Worm (Caenorhabditis elegans) whole organism, L1 larva: ENCODE measurements around the gene T04G9.7.

Experiments
- F16B12.6 ChIP-seq: fragments of 150-350 bp; optimal IDR thresholded peaks from 2 replicates; lab custom pipeline; 2014; ENCODE audit warnings: missing biosample characterization, missing genetic modification characterization
- ama-1 ChIP-seq: fragments of 150-350 bp; optimal IDR thresholded peaks from 2 replicates; lab custom pipeline; 2014
- ceh-82 ChIP-seq, 3 experiments: fragments of 150-350 bp in 1 of 3; sonication (generic microtip) in 2 of 3; optimal IDR thresholded peaks; 2 replicates each; lab custom pipeline; 2014 to 2017; ENCODE audit warnings: missing biosample characterization in 3 of 3, missing genetic modification characterization in 3 of 3
- fkh-10 ChIP-seq: sonication (generic microtip); optimal IDR thresholded peaks from 2 replicates; lab custom pipeline; 2017; ENCODE audit warnings: missing biosample characterization, missing genetic modification reagents, missing genetic modification characterization
- fkh-4 ChIP-seq: sonication (generic microtip); optimal IDR thresholded peaks from 2 replicates; lab custom pipeline; 2016; ENCODE audit warnings: missing compliant biosample characterization, missing genetic modification characterization, borderline replicate concordance
- mep-1 ChIP-seq: fragments of 150-350 bp; optimal IDR thresholded peaks from 2 replicates; lab custom pipeline; 2014; ENCODE audit warnings: missing biosample characterization, missing genetic modification characterization
- nhr-12 ChIP-seq: sonication (generic microtip); optimal IDR thresholded peaks from 2 replicates; lab custom pipeline; 2017; ENCODE audit warnings: missing biosample characterization, missing genetic modification characterization
- nhr-76 ChIP-seq: sonication (generic microtip); optimal IDR thresholded peaks from 2 replicates; lab custom pipeline; 2017; ENCODE audit warnings: missing biosample characterization, missing genetic modification characterization
- nhr-90 ChIP-seq: sonication (generic microtip); optimal IDR thresholded peaks from 2 replicates; lab custom pipeline; 2016; ENCODE audit warnings: mild to moderate bottlenecking, missing genetic modification characterization, missing compliant biosample characterization; ENCODE audit not compliant: poor library complexity
- rnt-1 ChIP-seq: sonication (generic microtip); optimal IDR thresholded peaks from 2 replicates; lab custom pipeline; 2016; ENCODE audit warnings: mild to moderate bottlenecking, missing genetic modification characterization, moderate library complexity, missing compliant biosample characterization
- sptf-1 ChIP-seq: fragments of 150-350 bp; optimal IDR thresholded peaks from 2 replicates; lab custom pipeline; 2014; ENCODE audit warnings: missing biosample characterization, missing genetic modification characterization
- unc-86 ChIP-seq: sonication (generic microtip); optimal IDR thresholded peaks from 2 replicates; lab custom pipeline; 2016; ENCODE audit warnings: missing genetic modification characterization, missing compliant biosample characterization
- ztf-11 ChIP-seq, 2 experiments: sonication (generic microtip); optimal IDR thresholded peaks; 2 replicates each; lab custom pipeline; 2016 to 2017; ENCODE audit warnings: missing genetic modification characterization in 2 of 2, missing biosample characterization in 1 of 2, missing compliant biosample characterization in 1 of 2

DNA sequence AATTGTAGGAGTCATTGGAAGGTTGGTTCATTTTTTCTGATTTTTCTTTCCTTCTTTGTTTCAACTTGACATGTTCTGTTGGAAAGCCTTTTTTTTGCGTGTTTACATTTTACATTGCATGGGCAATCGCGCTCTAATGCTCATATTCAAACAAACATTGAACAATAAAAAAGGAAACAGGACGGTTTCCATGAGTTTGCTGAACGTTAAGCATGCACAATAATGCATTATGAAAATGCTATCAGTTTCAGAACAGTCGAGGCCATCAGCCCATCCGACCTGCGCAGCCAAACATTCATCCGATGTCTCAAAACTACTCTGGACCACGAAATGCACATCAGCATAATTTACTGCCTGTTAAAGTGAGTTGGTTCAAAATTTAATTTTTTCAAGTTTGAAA is 20.0 kb downstream of the T04G9.7 start:
- no peak for TF ChIP-seq fkh-4 (tag; lab: Kevin White, UChicago)
- no peak for TF ChIP-seq sptf-1 (tag; lab: Kevin White, UChicago)
- TF ChIP-seq nhr-76 = no peak
- no peak for TF ChIP-seq ceh-82 (tag; optimal IDR thresholded peaks at IDR 0.05; lab: Kevin White, UChicago)
- TF ChIP-seq mep-1 (tag; lab: Kevin White, UChicago) = no peak
- no peak for TF ChIP-seq nhr-90 (tag; lab: Kevin White, UChicago)
- no peak for TF ChIP-seq rnt-1 (tag; lab: Kevin White, UChicago)
- TF ChIP-seq ztf-11 (tag; optimal IDR thresholded peaks at IDR 0.05; lab: Kevin White, UChicago) = no peak
- TF ChIP-seq nhr-12 (tag; lab: Kevin White, UChicago) = no peak
- TF ChIP-seq F16B12.6 (tag; lab: Kevin White, UChicago) = no peak
- no peak for TF ChIP-seq fkh-10 (GFP tag; lab: Kevin White, UChicago)
- TF ChIP-seq unc-86 (tag; lab: Kevin White, UChicago) = no peak
- TF ChIP-seq ama-1 (lab: Kevin White, UChicago) = no peak
